Fruit fly (Drosophila melanogaster) whole organism, wandering third instar larva: ENCODE measurements around the gene Sfxn2.

Experiments
- Dfd ChIP-seq: fragments of >200 bp; optimal IDR thresholded peaks from 2 replicates; lab custom pipeline; 2017; ENCODE audit warnings: missing biosample characterization, missing genetic modification characterization
- Myc ChIP-seq: fragments of >200 bp; optimal IDR thresholded peaks from 2 replicates; lab custom pipeline; 2017
- Rel ChIP-seq, 2 experiments: fragments of 200-800 bp; sonication (Bioruptor generic) in 1 of 2; optimal IDR thresholded peaks; 2 replicates in 1 of 2; 3 replicates in 1 of 2; lab custom pipeline; 2016 to 2019; ENCODE audit warnings: mild to moderate bottlenecking in 2 of 2, missing biosample characterization in 2 of 2, missing genetic modification characterization in 2 of 2, moderate library complexity in 1 of 2
- br ChIP-seq: fragments of 200-800 bp; sonication (Bioruptor generic); optimal IDR thresholded peaks from 2 replicates; lab custom pipeline; 2016; ENCODE audit warnings: missing biosample characterization, missing genetic modification characterization
- brk ChIP-seq: fragments of 200-800 bp; sonication (Bioruptor generic); optimal IDR thresholded peaks from 2 replicates; lab custom pipeline; 2016; ENCODE audit warnings: missing biosample characterization, mild to moderate bottlenecking, missing genetic modification characterization
- dsf ChIP-seq: sonication (Bioruptor generic); optimal IDR thresholded peaks from 2 replicates; lab custom pipeline; 2016; ENCODE audit warnings: missing biosample characterization, missing genetic modification characterization, borderline replicate concordance
- fru ChIP-seq: fragments of 200-800 bp; sonication (Bioruptor generic); optimal IDR thresholded peaks from 3 replicates; lab custom pipeline; 2016; ENCODE audit warnings: missing biosample characterization, mild to moderate bottlenecking, missing genetic modification characterization
- h ChIP-seq: fragments of 200-800 bp; sonication (Bioruptor generic); optimal IDR thresholded peaks from 3 replicates; lab custom pipeline; 2016; ENCODE audit warnings: missing biosample characterization, mild to moderate bottlenecking, missing genetic modification characterization
- usp ChIP-seq: fragments of >200 bp; optimal IDR thresholded peaks from 2 replicates; lab custom pipeline; 2017; ENCODE audit warnings: missing biosample characterization, missing genetic modification characterization
- woc ChIP-seq: sonication (Bioruptor generic); optimal IDR thresholded peaks from 2 replicates; lab custom pipeline; 2016; ENCODE audit warnings: missing biosample characterization, mild to moderate bottlenecking, missing genetic modification characterization

- no peak for TF ChIP-seq fru (GFP tag; lab: Kevin White, UChicago)
- no peak for TF ChIP-seq Rel (GFP tag; optimal IDR thresholded peaks at IDR 0.05; lab: Kevin White, UChicago)
- TF ChIP-seq Rel (tag; optimal IDR thresholded peaks at IDR 0.05; lab: Kevin White, UChicago) = no peak
- TF ChIP-seq woc (GFP tag; lab: Kevin White, UChicago) = no peak
- TF ChIP-seq usp (GFP tag; lab: Kevin White, UChicago) = no peak
- no peak for TF ChIP-seq h (GFP tag; lab: Kevin White, UChicago)
- TF ChIP-seq Dfd (GFP tag; lab: Kevin White, UChicago) = no peak
- TF ChIP-seq br (GFP tag; lab: Kevin White, UChicago) = no peak
- no peak for TF ChIP-seq dsf (GFP tag; lab: Kevin White, UChicago)
- no peak for TF ChIP-seq brk
- no peak for TF ChIP-seq Myc (lab: Kevin White, UChicago)
Observed at dm6 chr3L:19019308-19019749, 43.6 kb upstream of the Sfxn2 start.
